In the genomic region with DNA sequence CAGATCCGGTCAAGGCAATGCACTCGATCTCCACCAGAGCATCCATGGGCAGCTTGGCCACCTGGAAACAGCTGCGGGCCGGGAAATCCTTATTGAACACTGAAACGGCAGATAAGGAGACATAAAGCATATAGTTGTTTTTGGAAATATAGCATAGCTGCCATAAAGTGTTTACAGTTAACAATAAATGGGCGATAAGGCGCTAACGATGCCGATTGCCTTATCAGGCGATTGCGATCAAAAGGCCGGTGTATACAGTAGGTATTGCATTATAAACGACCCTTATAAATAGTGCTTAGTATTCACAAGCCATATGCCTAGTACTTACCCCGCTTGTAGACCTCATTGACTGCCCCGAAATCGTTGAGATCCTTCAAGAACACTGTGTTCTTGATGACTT, we compare ENCODE assay signal across 2 fruit fly cellular contexts.
TF ChIP-seq lines count a peak whose summit lies in the region.

No protein-coding gene starts in this region.

- TF ChIP-seq CTCF in whole organism, embryonic (GFP tag; optimal IDR thresholded peaks at IDR 0.05; lab: Kevin White, UChicago), result no peak

TF ChIP-seq in whole organism, adult, 20 proteins besides CTCF, POLR2A, EP300 and RAD21:
- peak; percentile 18 for TF ChIP-seq CG33017 (tag; optimal IDR thresholded peaks at IDR 0.05; lab: Kevin White, UChicago)
- TF ChIP-seq Mnt (GFP tag; optimal IDR thresholded peaks at IDR 0.05; lab: Kevin White, UChicago), result no peak
- peak; percentile 22 for TF ChIP-seq CG12768 (GFP tag; optimal IDR thresholded peaks at IDR 0.05; lab: Kevin White, UChicago)
- peak; percentile 5 for TF ChIP-seq cic (GFP tag; optimal IDR thresholded peaks at IDR 0.05; lab: Kevin White, UChicago)
TF ChIP-seq in whole organism, adult: peak in this region for 3.

TF ChIP-seq in whole organism, embryonic, 481 proteins besides CTCF, POLR2A, EP300 and RAD21:
- TF ChIP-seq CG12071 (GFP tag; optimal IDR thresholded peaks at IDR 0.05; lab: Kevin White, UChicago) (peak; percentile 26), row (GFP tag; IDR thresholded peaks at IDR 0.05; lab: Robert Waterston, UW) (peak; percentile 46; the same call in 2 of the 3 replicates), grn (GFP tag; optimal IDR thresholded peaks at IDR 0.05; lab: Kevin White, UChicago) (peak; percentile 70), CG10543 (GFP tag; optimal IDR thresholded peaks at IDR 0.05; lab: Kevin White, UChicago) (peak; percentile 2), CG14860 (GFP tag; IDR thresholded peaks at IDR 0.05; lab: Robert Waterston, UW; ENCODE audit: partially characterized antibody) (0 out of 3 replicates have a peak, but pooled peaks have one; percentile 24), Med (GFP tag; lab: Kevin White, UChicago) (peak; percentile 55), Hmr (GFP tag; optimal IDR thresholded peaks at IDR 0.05; lab: Kevin White, UChicago) (peak; percentile 17), CG14050 (GFP tag; IDR thresholded peaks at IDR 0.05; lab: Robert Waterston, UW) (no peak), slp2 (GFP tag; optimal IDR thresholded peaks at IDR 0.05; lab: Kevin White, UChicago) (no peak), GATAe (GFP tag; conservative IDR thresholded peaks at IDR 0.05; lab: Robert Waterston, UW) (peak; percentile 44; the same call in 1 of the 2 replicates), mirr (GFP tag; optimal IDR thresholded peaks at IDR 0.05; lab: Kevin White, UChicago) (peak; percentile 5), exex (tag; optimal IDR thresholded peaks at IDR 0.05; lab: Kevin White, UChicago) (peak; percentile 90), Aef1 (GFP tag; IDR thresholded peaks at IDR 0.05; lab: Robert Waterston, UW) (peak; percentile 13; the same call in 1 of the 3 replicates), CG34376 (GFP tag; optimal IDR thresholded peaks at IDR 0.05; lab: Kevin White, UChicago) (peak; percentile 46), cad (GFP tag; optimal IDR thresholded peaks at IDR 0.05; lab: Kevin White, UChicago) (peak; percentile 20), mld (GFP tag; IDR thresholded peaks at IDR 0.05; lab: Robert Waterston, UW; ENCODE audit: partially characterized antibody) (no peak), dm (GFP tag; optimal IDR thresholded peaks at IDR 0.05; lab: Kevin White, UChicago) (no peak), pum (GFP tag; optimal IDR thresholded peaks at IDR 0.05; lab: Kevin White, UChicago) (no peak), CG15269 (tag; optimal IDR thresholded peaks at IDR 0.05; lab: Kevin White, UChicago) (peak; percentile 14), ATbp (GFP tag; optimal IDR thresholded peaks at IDR 0.05; lab: Kevin White, UChicago) (no peak), lilli (GFP tag; optimal IDR thresholded peaks at IDR 0.05; lab: Kevin White, UChicago) (no peak), CkIIα-i1 (GFP tag; IDR thresholded peaks at IDR 0.05; lab: Robert Waterston, UW) (no peak), CG12155 (GFP tag; optimal IDR thresholded peaks at IDR 0.05; lab: Kevin White, UChicago) (no peak), Rfx (GFP tag; IDR thresholded peaks at IDR 0.05; lab: Robert Waterston, UW) (0 out of 2 replicates have a peak, but pooled peaks have one; percentile 35), HmgZ (tag; optimal IDR thresholded peaks at IDR 0.05; lab: Kevin White, UChicago) (peak; percentile 13), PHDP (tag; optimal IDR thresholded peaks at IDR 0.05; lab: Kevin White, UChicago) (peak; percentile 11), Dbx (GFP tag; IDR thresholded peaks at IDR 0.05; lab: Robert Waterston, UW) (no peak), CG14441 (GFP tag; IDR thresholded peaks at IDR 0.05; lab: Robert Waterston, UW) (0 out of 2 replicates have a peak, but pooled peaks have one; percentile 8), Elba2 (GFP tag; optimal IDR thresholded peaks at IDR 0.05; lab: Kevin White, UChicago) (peak; percentile 2), fd96Cb (tag; optimal IDR thresholded peaks at IDR 0.05; lab: Kevin White, UChicago) (no peak), grau (tag; optimal IDR thresholded peaks at IDR 0.05; lab: Kevin White, UChicago) (peak; percentile 75), chif (GFP tag; optimal IDR thresholded peaks at IDR 0.05; lab: Kevin White, UChicago) (no peak), bab2 (GFP tag; optimal IDR thresholded peaks at IDR 0.05; lab: Kevin White, UChicago) (no peak), CG15514 (GFP tag; optimal IDR thresholded peaks at IDR 0.05; lab: Kevin White, UChicago) (peak; percentile 24)
